Worm (Caenorhabditis elegans) whole organism, L3 larva: ENCODE results near the gene rps-4.

Source experiments
- ceh-82 ChIP-seq: fragments of 150-350 bp; optimal IDR thresholded peaks from 2 replicates; lab custom pipeline; 2014; ENCODE audit warnings: missing biosample characterization, missing genetic modification characterization
- nhr-25 ChIP-seq: sonication (generic microtip); optimal IDR thresholded peaks from 2 replicates; lab custom pipeline; 2017; ENCODE audit warnings: missing biosample characterization, missing genetic modification characterization
- snpc-4 ChIP-seq: fragments of 150-350 bp; optimal IDR thresholded peaks from 2 replicates; lab custom pipeline; 2014; ENCODE audit warnings: missing biosample characterization, missing genetic modification characterization
- tbx-2 ChIP-seq: sonication (generic microtip); optimal IDR thresholded peaks from 2 replicates; lab custom pipeline; 2016; ENCODE audit warnings: mild to moderate bottlenecking, missing genetic modification characterization, missing compliant biosample characterization
- unc-62 ChIP-seq: fragments of 150-350 bp; sonication (generic microtip); optimal IDR thresholded peaks from 4 replicates; lab custom pipeline; 2014; ENCODE audit warnings: missing biosample characterization, missing genetic modification reagents, missing genetic modification characterization
- zag-1 ChIP-seq: fragments of 150-350 bp; optimal IDR thresholded peaks from 2 replicates; lab custom pipeline; 2014; ENCODE audit warnings: missing biosample characterization, missing genetic modification characterization

- no peak for TF ChIP-seq tbx-2 (tag; lab: Kevin White, UChicago)
- TF ChIP-seq snpc-4: no peak
- no peak for TF ChIP-seq unc-62 (GFP tag; lab: Kevin White, UChicago)
- TF ChIP-seq ceh-82 (tag; lab: Kevin White, UChicago): no peak
- no peak for TF ChIP-seq zag-1 (tag; lab: Kevin White, UChicago)
- no peak for TF ChIP-seq nhr-25 (tag; lab: Kevin White, UChicago)
Measured at ce11 chrIV:7081214-7081613, 3.3 kb downstream of the rps-4 start, which contains the start of gene Y43B11AR.1.
